Worm (Caenorhabditis elegans) whole organism, midembryonic: ENCODE results near the gene rcan-1.

ENCODE experiments used
- T22C8.4 ChIP-seq: fragments of 200-800 bp; sonication (Bioruptor generic); IDR thresholded peaks from 2 replicates; pipeline ENCODE4 v1.3.6; 2022; ENCODE audit warnings: missing genetic modification characterization, missing compliant biosample characterization
- cog-1 ChIP-seq: sonication (generic microtip); optimal IDR thresholded peaks from 2 replicates; lab custom pipeline; 2016; ENCODE audit warnings: missing genetic modification characterization, missing compliant biosample characterization
- flt-1 ChIP-seq: fragments of 200-800 bp; sonication (Bioruptor generic); IDR thresholded peaks from 2 replicates; pipeline ENCODE4 v1.3.6; 2022; ENCODE audit warnings: missing genetic modification characterization, missing compliant biosample characterization
- klf-2 ChIP-seq: fragments of 200-800 bp; sonication (Bioruptor generic); conservative IDR thresholded peaks from 2 replicates; pipeline ENCODE4 v1.3.6; 2022; ENCODE audit warnings: missing genetic modification reagents, missing genetic modification characterization, missing compliant biosample characterization
- med-1 ChIP-seq: sonication (generic microtip); optimal IDR thresholded peaks from 2 replicates; lab custom pipeline; 2017; ENCODE audit warnings: missing genetic modification characterization, mild to moderate bottlenecking, missing compliant biosample characterization, antibody characterized with exemption, missing genetic modification reagents; ENCODE audit not compliant: insufficient read depth
- ref-1 ChIP-seq: fragments of 200-800 bp; sonication (Bioruptor generic); conservative IDR thresholded peaks from 2 replicates; pipeline ENCODE4 v1.3.6; 2022; ENCODE audit warnings: missing genetic modification reagents, missing genetic modification characterization, missing compliant biosample characterization
- tab-1 ChIP-seq: fragments of 200-800 bp; sonication (Bioruptor generic); IDR thresholded peaks from 2 replicates; pipeline ENCODE4 v1.3.6; 2022; ENCODE audit warnings: missing genetic modification characterization, missing compliant biosample characterization
- ztf-29 ChIP-seq: fragments of 200-800 bp; sonication (Bioruptor generic); IDR thresholded peaks from 2 replicates; pipeline ENCODE4 v1.3.6; 2022; ENCODE audit warnings: missing genetic modification reagents, missing genetic modification characterization, missing compliant biosample characterization

ce11 chrIII:5663933-5664332 lies 20.0 kb downstream of the rcan-1 start, which contains the start of gene par-3:
- no peak for TF ChIP-seq flt-1 (GFP tag; lab: Robert Waterston, UW)
- TF ChIP-seq ztf-29 (GFP tag; lab: Robert Waterston, UW) = no peak
- no peak for TF ChIP-seq cog-1 (tag; lab: Kevin White, UChicago)
- TF ChIP-seq T22C8.4 = no peak
- TF ChIP-seq klf-2 (GFP tag; lab: Robert Waterston, UW) = no peak
- no peak for TF ChIP-seq tab-1 (GFP tag; lab: Robert Waterston, UW)
- no peak for TF ChIP-seq med-1
- no peak for TF ChIP-seq ref-1 (GFP tag; lab: Robert Waterston, UW)
